Fruit fly (Drosophila melanogaster) whole organism, embryonic: ENCODE measurements around the gene Hf.

ENCODE experiments used
- Atf3 ChIP-seq: fragments of 200-800 bp; sonication (Bioruptor generic); optimal IDR thresholded peaks from 3 replicates; lab custom pipeline; 2016; ENCODE audit warnings: missing biosample characterization, missing genetic modification characterization
- Bteb2 ChIP-seq: fragments of 200-800 bp; sonication (Bioruptor generic); optimal IDR thresholded peaks from 2 replicates; lab custom pipeline; 2016; ENCODE audit warnings: missing biosample characterization, missing genetic modification characterization
- CG10462 ChIP-seq: fragments of 200-800 bp; sonication (Bioruptor generic); optimal IDR thresholded peaks from 2 replicates; lab custom pipeline; 2016; ENCODE audit warnings: missing biosample characterization, missing genetic modification characterization
- CG10979 ChIP-seq: fragments of 200-800 bp; sonication (Bioruptor generic); optimal IDR thresholded peaks from 2 replicates; lab custom pipeline; 2018; ENCODE audit warnings: missing biosample characterization, mild to moderate bottlenecking, missing genetic modification characterization, moderate library complexity
- CG12236 ChIP-seq: fragments of 200-800 bp; sonication (Bioruptor generic); optimal IDR thresholded peaks from 2 replicates; lab custom pipeline; 2016; ENCODE audit warnings: missing biosample characterization, missing genetic modification characterization
- CG14441 ChIP-seq: fragments of 200-800 bp; sonication (Bioruptor generic); IDR thresholded peaks from 2 replicates; pipeline ENCODE4 v1.3.6; 2022; ENCODE audit warnings: missing biosample characterization, missing genetic modification characterization
- CG14860 ChIP-seq: fragments of 200-800 bp; sonication (Bioruptor generic); IDR thresholded peaks from 3 replicates; pipeline ENCODE4 v1.3.6; 2022; ENCODE audit warnings: missing biosample characterization, missing genetic modification characterization; ENCODE audit not compliant: partially characterized antibody
- CG16813 ChIP-seq: fragments of 200-800 bp; sonication (Bioruptor generic); IDR thresholded peaks from 3 replicates; pipeline ENCODE4 v1.3.6; 2022; ENCODE audit warnings: missing biosample characterization, missing genetic modification characterization; ENCODE audit not compliant: partially characterized antibody
- CG2116 ChIP-seq: fragments of 200-800 bp; sonication (Bioruptor generic); optimal IDR thresholded peaks from 3 replicates; lab custom pipeline; 2018; ENCODE audit warnings: missing biosample characterization, mild to moderate bottlenecking, missing genetic modification characterization
- CG4282 ChIP-seq: fragments of 200-800 bp; sonication (Bioruptor generic); optimal IDR thresholded peaks from 2 replicates; lab custom pipeline; 2016; ENCODE audit warnings: missing biosample characterization, missing genetic modification characterization
- CG4730 ChIP-seq: fragments of 200-800 bp; sonication (Bioruptor generic); IDR thresholded peaks from 2 replicates; pipeline ENCODE4 v1.3.6; 2022; ENCODE audit warnings: missing biosample characterization, missing genetic modification characterization
- CG6175 ChIP-seq: fragments of 200-800 bp; sonication (Bioruptor generic); IDR thresholded peaks from 3 replicates; pipeline ENCODE4 v1.3.6; 2022; ENCODE audit warnings: missing biosample characterization, missing genetic modification characterization
- CG6791 ChIP-seq: fragments of 200-800 bp; sonication (Bioruptor generic); IDR thresholded peaks from 3 replicates; pipeline ENCODE4 v1.3.6; 2022; ENCODE audit warnings: missing biosample characterization, missing genetic modification characterization; ENCODE audit not compliant: partially characterized antibody
- CoRest ChIP-seq: fragments of 200-800 bp; sonication (Bioruptor generic); optimal IDR thresholded peaks from 3 replicates; lab custom pipeline; 2018; ENCODE audit warnings: missing biosample characterization, mild to moderate bottlenecking, missing genetic modification characterization, moderate library complexity
- Dfd ChIP-seq, 2 experiments: fragments of >200 bp; optimal IDR thresholded peaks; 2 replicates each; lab custom pipeline; 2017; ENCODE audit warnings: missing biosample characterization in 2 of 2, missing genetic modification characterization in 2 of 2
- Dref ChIP-seq: fragments of 200-800 bp; sonication (Bioruptor generic); IDR thresholded peaks from 2 replicates; pipeline ENCODE4 v1.3.6; 2022; ENCODE audit warnings: missing biosample characterization, missing genetic modification characterization
- Gsc ChIP-seq: fragments of 200-800 bp; sonication (Bioruptor generic); IDR thresholded peaks from 2 replicates; pipeline ENCODE4 v1.3.6; 2022; ENCODE audit warnings: missing biosample characterization, missing genetic modification characterization
- Lim3 ChIP-seq: fragments of 200-800 bp; sonication (Bioruptor generic); IDR thresholded peaks from 2 replicates; pipeline ENCODE4 v1.3.6; 2022; ENCODE audit warnings: missing biosample characterization, missing genetic modification characterization
- MBD-R2 ChIP-seq: fragments of 200-800 bp; sonication (Bioruptor generic); IDR thresholded peaks from 2 replicates; pipeline ENCODE4 v1.3.6; 2022; ENCODE audit warnings: missing biosample characterization, missing genetic modification characterization
- Med ChIP-seq: fragments of 200-800 bp; sonication (Bioruptor generic); peaks from one replicate; lab custom pipeline; 2016; ENCODE audit warnings: missing biosample characterization, missing genetic modification characterization, mild to moderate bottlenecking, inconsistent platforms, moderate library complexity
- Mrtf ChIP-seq: fragments of 200-800 bp; sonication (Bioruptor generic); IDR thresholded peaks from 3 replicates; pipeline ENCODE4 v1.3.6; 2022; ENCODE audit warnings: missing biosample characterization, missing genetic modification characterization
- NC2α ChIP-seq: fragments of 200-800 bp; sonication (Bioruptor generic); optimal IDR thresholded peaks from 2 replicates; lab custom pipeline; 2016; ENCODE audit warnings: missing biosample characterization, missing genetic modification characterization
- Scr ChIP-seq: fragments of 200-800 bp; sonication (Bioruptor generic); IDR thresholded peaks from 2 replicates; pipeline ENCODE4 v1.3.6; 2022; ENCODE audit warnings: missing biosample characterization, missing genetic modification characterization; ENCODE audit not compliant: partially characterized antibody
- Xrp1 ChIP-seq: fragments of 200-800 bp; sonication (Bioruptor generic); IDR thresholded peaks from 2 replicates; pipeline ENCODE4 v1.3.6; 2022; ENCODE audit warnings: missing biosample characterization, missing genetic modification characterization
- bbx ChIP-seq: fragments of 200-800 bp; sonication (Bioruptor generic); IDR thresholded peaks from 2 replicates; pipeline ENCODE4 v1.3.6; 2022; ENCODE audit warnings: missing biosample characterization, missing genetic modification characterization; ENCODE audit not compliant: partially characterized antibody
- bigmax ChIP-seq: fragments of 200-800 bp; sonication (Bioruptor generic); optimal IDR thresholded peaks from 2 replicates; lab custom pipeline; 2018; ENCODE audit warnings: missing biosample characterization, mild to moderate bottlenecking, missing genetic modification characterization
- dysf ChIP-seq: fragments of 200-800 bp; sonication (Bioruptor generic); IDR thresholded peaks from 3 replicates; pipeline ENCODE4 v1.3.6; 2022; ENCODE audit warnings: missing biosample characterization, missing genetic modification characterization
- eyg ChIP-seq: fragments of 200-800 bp; sonication (Bioruptor generic); optimal IDR thresholded peaks from 3 replicates; lab custom pipeline; 2016; ENCODE audit warnings: missing biosample characterization, missing genetic modification characterization
- fd96Cb ChIP-seq: fragments of 200-800 bp; sonication (Bioruptor generic); optimal IDR thresholded peaks from 2 replicates; lab custom pipeline; 2018; ENCODE audit warnings: missing biosample characterization, mild to moderate bottlenecking, missing genetic modification characterization, moderate library complexity
- gfzf ChIP-seq: fragments of 200-800 bp; sonication (Bioruptor generic); optimal IDR thresholded peaks from 2 replicates; lab custom pipeline; 2016; ENCODE audit warnings: missing biosample characterization, mild to moderate bottlenecking, missing genetic modification characterization, moderate library complexity
- gsb-n ChIP-seq: fragments of 200-800 bp; sonication (Bioruptor generic); optimal IDR thresholded peaks from 3 replicates; lab custom pipeline; 2018; ENCODE audit warnings: missing biosample characterization, mild to moderate bottlenecking, missing genetic modification characterization
- ind ChIP-seq: fragments of 200-800 bp; sonication (Bioruptor generic); optimal IDR thresholded peaks from 3 replicates; lab custom pipeline; 2016; ENCODE audit warnings: missing biosample characterization, missing genetic modification characterization
- nom ChIP-seq: fragments of 200-800 bp; sonication (Bioruptor generic); optimal IDR thresholded peaks from 2 replicates; lab custom pipeline; 2017; ENCODE audit warnings: missing biosample characterization, missing genetic modification characterization, mild to moderate bottlenecking, moderate library complexity, missing genetic modification reagents
- sc ChIP-seq, 3 experiments: fragments of >200 bp in 2 of 3; fragments of 200-800 bp in 1 of 3; sonication (Bioruptor generic) in 1 of 3; optimal IDR thresholded peaks; 2 replicates in 2 of 3; 3 replicates in 1 of 3; lab custom pipeline; 2017; ENCODE audit warnings: mild to moderate bottlenecking in 1 of 3, missing biosample characterization in 1 of 3, missing genetic modification characterization in 1 of 3, missing genetic modification reagents in 1 of 3
- sens ChIP-seq: fragments of 200-800 bp; sonication (Bioruptor generic); peaks from one replicate; lab custom pipeline; 2016; ENCODE audit warnings: missing biosample characterization, missing genetic modification characterization
- sna ChIP-seq: fragments of 200-800 bp; sonication (Bioruptor generic); IDR thresholded peaks from 2 replicates; pipeline ENCODE4 v1.3.6; 2022; ENCODE audit warnings: missing biosample characterization, missing genetic modification characterization; ENCODE audit not compliant: partially characterized antibody
- sob ChIP-seq: fragments of 200-800 bp; sonication (Bioruptor generic); IDR thresholded peaks from 2 replicates; pipeline ENCODE4 v1.3.6; 2022; ENCODE audit warnings: missing biosample characterization, missing genetic modification characterization
- stwl ChIP-seq: fragments of 200-800 bp; sonication (Bioruptor generic); optimal IDR thresholded peaks from 3 replicates; lab custom pipeline; 2018; ENCODE audit warnings: missing biosample characterization, mild to moderate bottlenecking, missing genetic modification characterization, moderate library complexity
- tio ChIP-seq: fragments of 200-800 bp; sonication (Bioruptor generic); optimal IDR thresholded peaks from 2 replicates; lab custom pipeline; 2017; ENCODE audit warnings: missing biosample characterization, missing genetic modification characterization, inconsistent platforms
- trem ChIP-seq: fragments of 200-800 bp; optimal IDR thresholded peaks from 3 replicates; lab custom pipeline; 2019; ENCODE audit warnings: missing biosample characterization, mild to moderate bottlenecking, missing genetic modification characterization, moderate library complexity
- unc-4 ChIP-seq: fragments of 200-800 bp; sonication (Bioruptor generic); IDR thresholded peaks from 2 replicates; pipeline ENCODE4 v1.3.6; 2022; ENCODE audit warnings: missing biosample characterization, missing genetic modification characterization; ENCODE audit not compliant: partially characterized antibody

Gene Hf

dm6 chr2L:19963836-19964235 lies 3.6 kb downstream of the Hf start, which contains the start of gene CG10680 (continued):
- TF ChIP-seq sc (optimal IDR thresholded peaks at IDR 0.05; lab: Kevin White, UChicago) (no peak), sc (GFP tag; optimal IDR thresholded peaks at IDR 0.05; lab: Kevin White, UChicago) (no peak)

DNA sequence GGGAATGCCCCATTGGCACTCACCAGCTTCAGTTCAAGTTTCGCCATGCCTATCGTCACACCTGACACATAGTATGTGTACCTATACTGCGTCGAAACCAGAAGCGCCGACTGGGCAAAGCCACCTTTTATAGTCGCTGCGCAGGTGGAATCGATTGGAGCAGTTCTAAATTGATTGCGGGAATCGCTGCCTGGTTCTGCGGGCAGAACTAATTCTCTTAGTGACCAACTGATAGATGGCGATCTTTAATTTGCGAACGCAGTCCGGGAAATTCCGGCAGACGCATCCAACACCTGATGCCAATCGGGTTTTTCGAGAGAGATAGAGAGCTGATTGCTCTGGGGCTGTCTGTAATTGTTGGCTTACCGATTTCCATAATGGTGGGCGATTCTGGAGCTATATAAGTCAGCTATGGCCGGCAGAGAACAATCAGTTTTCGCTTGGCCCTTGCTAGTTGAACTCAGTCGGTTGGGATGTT lies 5.2 kb downstream of the Hf start, which contains the start of the genes CG13965 and CG16772:
TSS of gene CG13965 (minus strand) at position 101 of the 478 bp plus-strand sequence.
TSS of gene CG16772 (plus strand) at position 428 of the 478 bp plus-strand sequence.
- TF ChIP-seq Gsc, result no peak
- 0 out of 3 replicates have a peak, but pooled peaks have one; percentile 15 for TF ChIP-seq dysf (GFP tag; lab: Robert Waterston, UW)

dm6 chr2L:19961585-19961984 lies 5.9 kb downstream of the Hf start, which contains the start of gene CG42866:
TSS of gene CG42866 (minus strand) at chr2L:19961685.
- TF ChIP-seq tio (GFP tag; lab: Kevin White, UChicago) (no peak), Dfd (GFP tag; optimal IDR thresholded peaks at IDR 0.05; lab: Kevin White, UChicago) (no peak), Bteb2 (GFP tag; lab: Kevin White, UChicago) (no peak), ind (no peak), nom (no peak), Med (GFP tag; lab: Kevin White, UChicago) (peak; percentile 42), CG4730 (GFP tag; lab: Robert Waterston, UW) (no peak), CG4282 (no peak), CG10462 (GFP tag; lab: Kevin White, UChicago) (no peak), sens (GFP tag; lab: Kevin White, UChicago) (peak; percentile 13)

- TF ChIP-seq Atf3 (GFP tag; lab: Kevin White, UChicago) (no peak), unc-4 (GFP tag; lab: Robert Waterston, UW) (no peak), Lim3 (GFP tag; lab: Robert Waterston, UW) (no peak)
These were observed 6.6 kb downstream of the Hf start, which contains the start of gene CG34051 for dm6 chr2L:19960930-19961329. TSS of gene CG34051 (minus strand) at chr2L:19961030.

- TF ChIP-seq CG10979 (tag; lab: Kevin White, UChicago) (no peak), Scr (GFP tag; lab: Robert Waterston, UW) (peak; percentile 73), bbx (GFP tag; lab: Robert Waterston, UW) (peak; percentile 86), NC2α (GFP tag; lab: Kevin White, UChicago) (no peak), CG2116 (GFP tag; lab: Kevin White, UChicago) (peak; percentile 75), CG14441 (GFP tag; lab: Robert Waterston, UW) (no peak), Dref (peak; percentile 84), CG14860 (peak; percentile 64), CG6791 (GFP tag; lab: Robert Waterston, UW) (peak; percentile 62; the same call in 2 of the 3 replicates), MBD-R2 (GFP tag; lab: Robert Waterston, UW) (peak; percentile 36), CG16813 (GFP tag; lab: Robert Waterston, UW) (peak; percentile 65), sna (peak; percentile 22), trem (tag; lab: Kevin White, UChicago) (peak; percentile 69), eyg (GFP tag; lab: Kevin White, UChicago) (no peak), Dfd (GFP tag; optimal IDR thresholded peaks at IDR 0.05; lab: Kevin White, UChicago) (no peak), gsb-n (peak; percentile 27), CoRest (peak; percentile 11), sob (no peak; the same call in 1 of the 2 replicates), stwl (tag; lab: Kevin White, UChicago) (peak; percentile 91), gfzf (GFP tag; lab: Kevin White, UChicago) (peak; percentile 69), bigmax (peak; percentile 84), fd96Cb (no peak), CG12236 (no peak), Mrtf (GFP tag; lab: Robert Waterston, UW) (no peak), CG6175 (GFP tag; lab: Robert Waterston, UW) (no peak), Xrp1 (GFP tag; lab: Robert Waterston, UW) (no peak)
These were observed 8.8 kb downstream of the Hf start, which contains the start of gene COX4 for dm6 chr2L:19958520-19959161. TSS of gene COX4 (plus strand) at chr2L:19958713.
